Worm (Caenorhabditis elegans): ENCODE results near the gene str-228.

str-228 gene

ce11 chrV:3543344-3543743, 33.4 kb downstream of the str-228 start, which contains the start of gene nhr-222:
TSS of gene nhr-222 (minus strand) at chrV:3543444.
- no peak for TF ChIP-seq mxl-1 (tag; optimal IDR thresholded peaks at IDR 0.05)
- no peak for TF ChIP-seq attf-6 (GFP tag; IDR thresholded peaks at IDR 0.05)
- TF ChIP-seq B0035.1 (tag; optimal IDR thresholded peaks at IDR 0.05), result no peak
- TF ChIP-seq sdz-38 (tag; optimal IDR thresholded peaks at IDR 0.05), result no peak
- no peak for TF ChIP-seq bed-2 (GFP tag; IDR thresholded peaks at IDR 0.05)
- no peak for TF ChIP-seq sptf-2 (GFP tag; optimal IDR thresholded peaks at IDR 0.05)
- TF ChIP-seq atf-7 (tag; optimal IDR thresholded peaks at IDR 0.05), result no peak
- TF ChIP-seq K12H6.12 (tag; optimal IDR thresholded peaks at IDR 0.05), result no peak
- no peak for TF ChIP-seq F52B5.7 (tag; optimal IDR thresholded peaks at IDR 0.05)
- no peak for TF ChIP-seq hrde-1 (tag; optimal IDR thresholded peaks at IDR 0.05; ENCODE audit: borderline replicate concordance)
- TF ChIP-seq nfya-1 (tag; optimal IDR thresholded peaks at IDR 0.05; ENCODE audit: borderline replicate concordance, insufficient read depth), result no peak
- no peak for TF ChIP-seq F39B2.1 (GFP tag; IDR thresholded peaks at IDR 0.05)
- TF ChIP-seq F57A8.1 (GFP tag; optimal IDR thresholded peaks at IDR 0.05), result no peak
- no peak for TF ChIP-seq let-526 (GFP tag; IDR thresholded peaks at IDR 0.05)
- no peak for TF ChIP-seq athp-1 (tag; optimal IDR thresholded peaks at IDR 0.05)
- TF ChIP-seq snpc-1.3 (tag; optimal IDR thresholded peaks at IDR 0.05; ENCODE audit: insufficient read depth), result no peak

ce11 chrV:3546517-3546916, 36.5 kb downstream of the str-228 start, which contains the start of gene srbc-68:
TSS of gene srbc-68 (minus strand) at chrV:3546617.
- no peak for TF ChIP-seq repo-1 (tag; optimal IDR thresholded peaks at IDR 0.05)
- no peak for TF ChIP-seq Y53G8AR.9 (GFP tag; conservative IDR thresholded peaks at IDR 0.05)
- TF ChIP-seq snpc-1.3 (tag; optimal IDR thresholded peaks at IDR 0.05; ENCODE audit: insufficient read depth), result no peak
- TF ChIP-seq F33H1.4 (GFP tag; IDR thresholded peaks at IDR 0.05), result no peak
- TF ChIP-seq B0035.1 (tag; optimal IDR thresholded peaks at IDR 0.05), result no peak
- no peak for TF ChIP-seq dpl-1 (GFP tag; optimal IDR thresholded peaks at IDR 0.05)
- no peak for TF ChIP-seq mxl-1 (tag; optimal IDR thresholded peaks at IDR 0.05)
- no peak for TF ChIP-seq nhr-27 (tag; optimal IDR thresholded peaks at IDR 0.05)
- no peak for TF ChIP-seq nfya-2 (GFP tag; IDR thresholded peaks at IDR 0.05)
- TF ChIP-seq madf-3 (GFP tag; IDR thresholded peaks at IDR 0.05), result no peak
- no peak for TF ChIP-seq mel-28 (tag; optimal IDR thresholded peaks at IDR 0.05; ENCODE audit: borderline replicate concordance)
- TF ChIP-seq zfh-2 (GFP tag; conservative IDR thresholded peaks at IDR 0.05), result no peak
- no peak for TF ChIP-seq nhr-120 (GFP tag; IDR thresholded peaks at IDR 0.05)
- TF ChIP-seq attf-5 (GFP tag; optimal IDR thresholded peaks at IDR 0.05), result no peak
- TF ChIP-seq die-1 (tag; optimal IDR thresholded peaks at IDR 0.05), result no peak
- no peak for TF ChIP-seq lin-40 (tag; optimal IDR thresholded peaks at IDR 0.05)
- TF ChIP-seq B0019.2 (GFP tag; conservative IDR thresholded peaks at IDR 0.05), result no peak

ce11 chrV:3548798-3549197, 38.8 kb downstream of the str-228 start, which contains the start of gene srw-130:
TSS of gene srw-130 (minus strand) at chrV:3548898.
- no peak for TF ChIP-seq F52B5.7 (tag; optimal IDR thresholded peaks at IDR 0.05)
- TF ChIP-seq him-1 (tag; optimal IDR thresholded peaks at IDR 0.05), result no peak
- TF ChIP-seq ceh-40 (GFP tag; IDR thresholded peaks at IDR 0.05), result no peak
- TF ChIP-seq ceh-27 (GFP tag; optimal IDR thresholded peaks at IDR 0.05), result no peak
- TF ChIP-seq F37B4.10 (GFP tag; IDR thresholded peaks at IDR 0.05), result no peak
- TF ChIP-seq T26A5.8 (tag; optimal IDR thresholded peaks at IDR 0.05), result no peak
- no peak for TF ChIP-seq ccch-3 (GFP tag; optimal IDR thresholded peaks at IDR 0.05)
- TF ChIP-seq Y79H2A.3 (GFP tag; conservative IDR thresholded peaks at IDR 0.05), result no peak
- TF ChIP-seq F57A8.1 (GFP tag; optimal IDR thresholded peaks at IDR 0.05), result no peak
- no peak for TF ChIP-seq snpc-4 (GFP tag; optimal IDR thresholded peaks at IDR 0.05)
- no peak for TF ChIP-seq snpc-4 (tag; optimal IDR thresholded peaks at IDR 0.05)
- TF ChIP-seq Y95B8A.8 (GFP tag; IDR thresholded peaks at IDR 0.05), result no peak
- TF ChIP-seq nfya-1 (tag; optimal IDR thresholded peaks at IDR 0.05; ENCODE audit: borderline replicate concordance, insufficient read depth), result no peak

Data from whole organism, young adult.